Worm (Caenorhabditis elegans): ENCODE data around the gene zmp-6.
A peak's percentile ranks its signal among the peaks of the same experiment; 100 is the strongest.

The zmp-6 gene

ce11 chrIII:7277228-7277627, 29.6 kb upstream of the zmp-6 start, which contains the start of the genes spot-1 and B0361.11 (continued):
- no peak for TF ChIP-seq dpff-1 (tag; optimal IDR thresholded peaks at IDR 0.05)
- TF ChIP-seq snpc-4 (GFP tag; optimal IDR thresholded peaks at IDR 0.05): no peak
- peak in 2 of 4 experiments; percentile 12 to 48 for TF ChIP-seq snpc-4 (tag; optimal IDR thresholded peaks at IDR 0.05)
- no peak for TF ChIP-seq F22D6.2 (tag; optimal IDR thresholded peaks at IDR 0.05)
- no peak for TF ChIP-seq nhr-90 (tag; optimal IDR thresholded peaks at IDR 0.05)
- TF ChIP-seq F39B2.1 (GFP tag; IDR thresholded peaks at IDR 0.05): no peak
- TF ChIP-seq pbrm-1 (GFP tag; IDR thresholded peaks at IDR 0.05): no peak
- TF ChIP-seq ceh-100 (GFP tag; IDR thresholded peaks at IDR 0.05): no peak
- TF ChIP-seq lin-40 (tag; optimal IDR thresholded peaks at IDR 0.05): no peak
- TF ChIP-seq xnd-1 (tag; optimal IDR thresholded peaks at IDR 0.05): no peak
- no peak for TF ChIP-seq die-1 (tag; optimal IDR thresholded peaks at IDR 0.05)
- no peak for TF ChIP-seq ztf-18 (tag; optimal IDR thresholded peaks at IDR 0.05)
- peak; percentile 42 for TF ChIP-seq dpl-1 (GFP tag; optimal IDR thresholded peaks at IDR 0.05)
- no peak for TF ChIP-seq nhr-120 (GFP tag; IDR thresholded peaks at IDR 0.05)
- peak; percentile 87 for TF ChIP-seq lin-54 (GFP tag; optimal IDR thresholded peaks at IDR 0.05)
- TF ChIP-seq lir-1 (GFP tag; conservative IDR thresholded peaks at IDR 0.05): no peak

- no peak for TF ChIP-seq ztf-25 (GFP tag; IDR thresholded peaks at IDR 0.05)
- TF ChIP-seq madf-8 (GFP tag; conservative IDR thresholded peaks at IDR 0.05): no peak
- TF ChIP-seq lin-35 (GFP tag; optimal IDR thresholded peaks at IDR 0.05): no peak
- no peak for TF ChIP-seq ceh-91 (GFP tag; IDR thresholded peaks at IDR 0.05)
These were observed 27.7 kb upstream of the zmp-6 start, which contains the start of gene psd-1 for ce11 chrIII:7275296-7275695. Gene psd-1 (minus strand): TSS chrIII:7275396.

- TF ChIP-seq lsl-1 (GFP tag; optimal IDR thresholded peaks at IDR 0.05) (no peak), rcor-1 (GFP tag; IDR thresholded peaks at IDR 0.05) (no peak), lin-40 (tag; optimal IDR thresholded peaks at IDR 0.05) (no peak), ets-4 (GFP tag; optimal IDR thresholded peaks at IDR 0.05) (no peak), snpc-1.3 (tag; optimal IDR thresholded peaks at IDR 0.05; ENCODE audit: insufficient read depth) (no peak), attf-5 (GFP tag; optimal IDR thresholded peaks at IDR 0.05) (no peak), xnd-1 (tag; optimal IDR thresholded peaks at IDR 0.05) (no peak), akir-1 (GFP tag; optimal IDR thresholded peaks at IDR 0.05) (no peak), fkh-3 (tag; optimal IDR thresholded peaks at IDR 0.05) (no peak), pbrm-1 (GFP tag; IDR thresholded peaks at IDR 0.05) (no peak), hlh-26 (GFP tag; conservative IDR thresholded peaks at IDR 0.05) (no peak), zfh-2 (GFP tag; conservative IDR thresholded peaks at IDR 0.05) (no peak), F39B2.1 (GFP tag; IDR thresholded peaks at IDR 0.05) (no peak), F22D6.2 (tag; optimal IDR thresholded peaks at IDR 0.05) (no peak), F37B4.10 (GFP tag; IDR thresholded peaks at IDR 0.05) (no peak), rec-8 (tag; optimal IDR thresholded peaks at IDR 0.05) (no peak), ztf-25 (GFP tag; IDR thresholded peaks at IDR 0.05) (no peak), nhr-120 (GFP tag; IDR thresholded peaks at IDR 0.05) (no peak), ceh-40 (GFP tag; IDR thresholded peaks at IDR 0.05) (no peak), nfya-2 (GFP tag; IDR thresholded peaks at IDR 0.05) (no peak)
These were observed 26.1 kb upstream of the zmp-6 start for ce11 chrIII:7273718-7274117.

- TF ChIP-seq ceh-40 (GFP tag; IDR thresholded peaks at IDR 0.05) (no peak), let-526 (GFP tag; IDR thresholded peaks at IDR 0.05) (no peak), bed-1 (GFP tag; IDR thresholded peaks at IDR 0.05) (no peak), tlf-1 (GFP tag; optimal IDR thresholded peaks at IDR 0.05) (no peak), ets-4 (GFP tag; optimal IDR thresholded peaks at IDR 0.05) (no peak), mes-4 (tag; optimal IDR thresholded peaks at IDR 0.05) (no peak), hsf-1 (GFP tag; IDR thresholded peaks at IDR 0.05) (no peak), B0019.2 (GFP tag; conservative IDR thresholded peaks at IDR 0.05) (no peak), lin-54 (GFP tag; optimal IDR thresholded peaks at IDR 0.05) (peak; percentile 3), hlh-12 (tag; optimal IDR thresholded peaks at IDR 0.05) (no peak), ztf-26 (tag; optimal IDR thresholded peaks at IDR 0.05) (peak; percentile 63), rec-8 (tag; optimal IDR thresholded peaks at IDR 0.05) (no peak), ceh-27 (GFP tag; optimal IDR thresholded peaks at IDR 0.05) (no peak), egrh-3 (GFP tag; IDR thresholded peaks at IDR 0.05) (no peak), somi-1 (GFP tag; optimal IDR thresholded peaks at IDR 0.05) (peak; percentile 59), lin-40 (tag; optimal IDR thresholded peaks at IDR 0.05) (peak; percentile 51), mcd-1 (GFP tag; IDR thresholded peaks at IDR 0.05) (0 out of 2 replicates have a peak, but pooled peaks have one; percentile 19)
These were observed 25.2 kb upstream of the zmp-6 start for ce11 chrIII:7272828-7273227.
